Worm (Caenorhabditis elegans): Measurements from ENCODE around the gene his-48.

The his-48 gene

ce11 chrIV:11324741-11325140, at the start of gene his-48:
TSS of gene his-48 (plus strand) at chrIV:11324745.
- TF ChIP-seq flt-1 (GFP tag; IDR thresholded peaks at IDR 0.05): peak; percentile 38; the same call in 1 of the 2 replicates

DNA sequence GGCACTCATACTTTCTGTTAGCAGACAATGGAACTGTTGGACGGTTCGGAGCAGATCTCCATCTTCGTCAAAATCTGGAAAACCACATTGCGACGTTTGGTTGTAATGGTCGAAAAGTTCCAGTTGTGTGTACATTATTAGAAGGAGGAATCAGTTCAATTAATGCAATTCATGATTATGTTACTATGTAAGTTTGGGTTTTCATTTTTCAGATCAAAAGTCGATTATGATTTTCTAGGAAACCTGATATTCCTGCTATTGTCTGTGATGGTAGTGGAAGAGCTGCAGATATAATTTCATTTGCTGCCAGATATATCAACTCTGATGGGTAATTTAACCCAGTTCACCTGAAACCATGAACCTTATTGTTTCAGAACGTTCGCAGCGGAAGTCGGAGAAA, 48.5 kb upstream of the his-48 start:
- TF ChIP-seq cog-1 (tag; optimal IDR thresholded peaks at IDR 0.05): no peak
- TF ChIP-seq tab-1 (GFP tag; IDR thresholded peaks at IDR 0.05): no peak
- no peak for TF ChIP-seq med-1 (GFP tag; optimal IDR thresholded peaks at IDR 0.05; ENCODE audit: insufficient read depth)
- TF ChIP-seq flt-1 (GFP tag; IDR thresholded peaks at IDR 0.05): no peak
- TF ChIP-seq ztf-29 (GFP tag; IDR thresholded peaks at IDR 0.05): no peak
- TF ChIP-seq ref-1 (GFP tag; conservative IDR thresholded peaks at IDR 0.05): no peak
- TF ChIP-seq T22C8.4 (GFP tag; IDR thresholded peaks at IDR 0.05): no peak
- TF ChIP-seq ztf-23 (GFP tag; IDR thresholded peaks at IDR 0.05): no peak
- no peak for TF ChIP-seq klf-2 (GFP tag; conservative IDR thresholded peaks at IDR 0.05)

ce11 chrIV:11284102-11284531, 40.4 kb upstream of the his-48 start:
- no peak for TF ChIP-seq T22C8.4 (GFP tag; IDR thresholded peaks at IDR 0.05)
- no peak for TF ChIP-seq ztf-23 (GFP tag; IDR thresholded peaks at IDR 0.05)
- TF ChIP-seq cog-1 (tag; optimal IDR thresholded peaks at IDR 0.05): no peak

- TF ChIP-seq T22C8.4 (GFP tag; IDR thresholded peaks at IDR 0.05) (no peak), klf-2 (GFP tag; conservative IDR thresholded peaks at IDR 0.05) (no peak), ztf-29 (GFP tag; IDR thresholded peaks at IDR 0.05) (no peak), ztf-23 (GFP tag; IDR thresholded peaks at IDR 0.05) (no peak), med-1 (GFP tag; optimal IDR thresholded peaks at IDR 0.05; ENCODE audit: insufficient read depth) (no peak)
Measured at ce11 chrIV:11285239-11285638, 39.3 kb upstream of the his-48 start.

DNA sequence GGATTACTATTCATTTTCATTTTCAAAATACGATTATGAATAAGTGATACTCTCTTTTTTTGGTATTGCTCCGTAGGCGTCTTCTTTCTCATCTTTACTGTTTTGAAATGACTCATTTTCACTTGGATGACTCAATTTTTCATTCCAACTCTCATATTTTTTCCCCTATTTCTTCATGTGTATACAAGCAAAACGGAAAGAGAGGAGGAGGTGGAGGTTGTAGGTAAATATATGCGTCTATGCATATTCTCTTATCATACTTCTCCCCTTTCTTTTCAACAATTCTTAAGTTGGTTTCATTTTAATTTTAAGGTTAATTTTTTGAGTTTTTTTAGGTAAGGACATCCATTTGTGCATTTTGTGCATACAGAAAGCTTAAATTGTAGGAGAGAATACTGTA, 38.4 kb upstream of the his-48 start:
- TF ChIP-seq tab-1 (GFP tag; IDR thresholded peaks at IDR 0.05) (no peak), klf-2 (GFP tag; conservative IDR thresholded peaks at IDR 0.05) (no peak), flt-1 (GFP tag; IDR thresholded peaks at IDR 0.05) (no peak), ztf-29 (GFP tag; IDR thresholded peaks at IDR 0.05) (no peak), ref-1 (GFP tag; conservative IDR thresholded peaks at IDR 0.05) (no peak), ztf-23 (GFP tag; IDR thresholded peaks at IDR 0.05) (no peak), cog-1 (tag; optimal IDR thresholded peaks at IDR 0.05) (no peak), T22C8.4 (GFP tag; IDR thresholded peaks at IDR 0.05) (no peak), med-1 (GFP tag; optimal IDR thresholded peaks at IDR 0.05; ENCODE audit: insufficient read depth) (no peak)

- TF ChIP-seq tab-1 (GFP tag; IDR thresholded peaks at IDR 0.05) (no peak), ztf-23 (GFP tag; IDR thresholded peaks at IDR 0.05) (no peak), flt-1 (GFP tag; IDR thresholded peaks at IDR 0.05) (no peak), ztf-29 (GFP tag; IDR thresholded peaks at IDR 0.05) (no peak), T22C8.4 (GFP tag; IDR thresholded peaks at IDR 0.05) (no peak), ref-1 (GFP tag; conservative IDR thresholded peaks at IDR 0.05) (no peak), cog-1 (tag; optimal IDR thresholded peaks at IDR 0.05) (no peak), klf-2 (GFP tag; conservative IDR thresholded peaks at IDR 0.05) (no peak), med-1 (GFP tag; optimal IDR thresholded peaks at IDR 0.05; ENCODE audit: insufficient read depth) (no peak)
Measured at ce11 chrIV:11287511-11287910, 37.0 kb upstream of the his-48 start, which contains the start of gene F54D1.6. TSS of gene F54D1.6 (plus strand) at chrIV:11287811.

DNA sequence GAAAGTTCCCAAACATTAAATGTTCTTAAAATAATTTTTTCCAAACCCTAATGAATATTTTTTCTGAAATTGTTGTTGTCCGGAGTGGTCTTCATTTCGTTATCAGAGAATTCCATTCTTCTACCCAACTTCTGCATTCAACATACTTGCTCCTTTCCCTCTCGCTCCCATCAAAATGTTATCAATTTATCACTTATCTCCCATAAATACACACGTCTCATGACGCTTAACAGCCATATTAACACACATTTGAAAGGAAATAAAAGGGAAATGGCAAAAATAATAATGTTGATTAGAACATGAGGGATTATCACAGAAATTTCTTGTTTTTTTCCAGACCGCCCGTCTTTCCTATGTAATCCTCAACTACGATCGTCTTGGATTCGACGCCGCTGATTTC, 35.6 kb upstream of the his-48 start:
- TF ChIP-seq flt-1 (GFP tag; IDR thresholded peaks at IDR 0.05) (no peak), ztf-23 (GFP tag; IDR thresholded peaks at IDR 0.05) (no peak)

- TF ChIP-seq cog-1 (tag; optimal IDR thresholded peaks at IDR 0.05): no peak
Measured at ce11 chrIV:11296787-11297186, 27.8 kb upstream of the his-48 start, which contains the start of gene mttu-1. TSS of gene mttu-1 (minus strand) at chrIV:11296887.

DNA sequence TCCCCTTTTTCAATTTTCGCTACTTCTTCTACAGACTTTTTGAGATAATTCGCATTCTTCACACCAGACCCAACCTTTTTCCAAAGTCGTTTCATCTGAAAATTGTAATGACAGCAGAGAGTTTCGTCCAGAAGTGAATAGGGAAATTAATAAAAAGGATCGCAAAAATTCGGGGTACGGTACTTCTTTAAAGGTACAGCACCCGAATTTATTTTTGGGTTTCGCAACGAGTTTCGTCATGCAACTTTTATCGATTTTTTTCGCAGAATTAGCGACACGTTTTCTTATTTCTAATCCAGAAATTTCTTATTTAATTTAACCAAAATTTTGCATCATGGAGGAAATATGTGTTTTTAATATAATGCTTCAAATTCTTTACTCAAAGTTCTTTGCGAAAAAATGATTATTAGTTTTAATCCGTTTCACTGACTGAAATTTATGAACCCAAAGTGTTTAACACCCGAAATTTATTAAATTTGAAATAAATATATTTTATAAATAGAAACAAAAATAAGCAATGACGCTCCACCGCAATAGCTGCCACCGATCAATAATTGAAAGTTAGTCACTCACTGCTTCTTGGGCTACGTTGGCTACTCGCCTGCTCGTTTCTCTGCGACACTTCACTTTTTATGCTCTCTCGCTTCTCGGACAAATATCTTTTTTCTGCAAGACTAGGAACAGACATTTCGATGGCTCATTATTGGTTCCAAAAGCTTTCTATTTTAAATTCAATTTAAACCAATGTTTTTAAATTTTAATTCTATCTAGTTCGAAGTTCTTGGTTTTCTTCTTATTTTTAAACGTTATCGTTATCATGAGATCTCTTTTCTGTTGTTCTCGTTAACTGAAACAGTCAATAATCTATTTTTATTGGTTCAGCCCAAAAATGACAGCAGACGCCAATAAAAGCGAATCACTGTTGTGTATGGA, 26.1 kb upstream of the his-48 start, which contains the start of the genes B0035.15 and dnj-1:
TSS of gene B0035.15 (minus strand) at position 99 of the 933 bp plus-strand sequence.
TSS of gene dnj-1 (plus strand) at position 883 of the 933 bp plus-strand sequence.
- TF ChIP-seq T22C8.4 (GFP tag; IDR thresholded peaks at IDR 0.05) (peak; percentile 63), tab-1 (GFP tag; IDR thresholded peaks at IDR 0.05) (no peak)

DNA sequence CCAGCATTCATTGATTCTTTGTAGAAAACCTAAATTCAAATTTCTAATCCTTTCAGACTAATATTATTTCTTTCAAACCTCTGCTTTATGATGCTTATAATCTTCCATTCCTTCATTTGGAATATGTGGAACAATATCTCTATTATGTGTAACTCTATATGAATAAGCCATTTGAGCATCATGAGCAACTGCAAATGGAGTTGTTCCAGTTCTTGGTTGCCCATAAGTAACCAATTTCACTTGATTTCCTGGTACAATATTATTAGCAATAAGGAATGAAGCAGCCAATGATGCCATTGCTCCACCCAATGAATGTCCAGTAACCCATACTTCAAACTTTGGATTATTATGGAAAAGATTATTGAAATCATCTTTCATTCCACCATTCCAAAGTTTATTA, 19.6 kb upstream of the his-48 start:
- TF ChIP-seq klf-2 (GFP tag; conservative IDR thresholded peaks at IDR 0.05): no peak
- no peak for TF ChIP-seq T22C8.4 (GFP tag; IDR thresholded peaks at IDR 0.05)
- no peak for TF ChIP-seq flt-1 (GFP tag; IDR thresholded peaks at IDR 0.05)
- no peak for TF ChIP-seq tab-1 (GFP tag; IDR thresholded peaks at IDR 0.05)
- TF ChIP-seq ref-1 (GFP tag; conservative IDR thresholded peaks at IDR 0.05): no peak

- no peak for TF ChIP-seq ztf-23 (GFP tag; IDR thresholded peaks at IDR 0.05)
- no peak for TF ChIP-seq ztf-29 (GFP tag; IDR thresholded peaks at IDR 0.05)
- TF ChIP-seq klf-2 (GFP tag; conservative IDR thresholded peaks at IDR 0.05): no peak
- TF ChIP-seq ref-1 (GFP tag; conservative IDR thresholded peaks at IDR 0.05): no peak
- no peak for TF ChIP-seq T22C8.4 (GFP tag; IDR thresholded peaks at IDR 0.05)
Measured at ce11 chrIV:11306548-11306947, 18.0 kb upstream of the his-48 start, which contains the start of gene B0035.13. TSS of gene B0035.13 (minus strand) at chrIV:11306720.
